Fruit fly (Drosophila melanogaster) whole organism, prepupa: ENCODE data around the gene CG32037.

ENCODE experiments used
- Blimp-1 ChIP-seq: fragments of 200-800 bp; sonication (Bioruptor generic); optimal IDR thresholded peaks from 3 replicates; lab custom pipeline; 2017; ENCODE audit warnings: missing biosample characterization, missing genetic modification characterization, mild to moderate bottlenecking, moderate library complexity, missing genetic modification reagents
- CG10631 ChIP-seq: fragments of 200-800 bp; sonication (Bioruptor generic); optimal IDR thresholded peaks from 2 replicates; lab custom pipeline; 2016; ENCODE audit warnings: missing biosample characterization, missing genetic modification characterization
- CG11294 ChIP-seq: fragments of 200-800 bp; sonication (Bioruptor generic); IDR thresholded peaks from 2 replicates; pipeline ENCODE4 v1.3.6; 2022; ENCODE audit warnings: missing biosample characterization, missing genetic modification characterization
- CG11902 ChIP-seq: fragments of 200-800 bp; sonication (Bioruptor generic); optimal IDR thresholded peaks from 3 replicates; lab custom pipeline; 2016; ENCODE audit warnings: missing biosample characterization, missing genetic modification characterization
- CG15336 ChIP-seq: fragments of 200-800 bp; sonication (Bioruptor generic); IDR thresholded peaks from 2 replicates; pipeline ENCODE4 v1.3.6; 2022; ENCODE audit warnings: missing biosample characterization, missing genetic modification characterization
- CG16779 ChIP-seq: fragments of 200-800 bp; sonication (Bioruptor generic); optimal IDR thresholded peaks from 3 replicates; lab custom pipeline; 2017; ENCODE audit warnings: missing biosample characterization, mild to moderate bottlenecking, missing genetic modification characterization
- CG3032 ChIP-seq: fragments of 200-800 bp; optimal IDR thresholded peaks from 2 replicates; lab custom pipeline; 2019; ENCODE audit warnings: missing biosample characterization, mild to moderate bottlenecking, missing genetic modification characterization, moderate library complexity
- CG31627 ChIP-seq: fragments of 200-800 bp; sonication (Bioruptor generic); optimal IDR thresholded peaks from 3 replicates; lab custom pipeline; 2016; ENCODE audit warnings: missing biosample characterization, missing genetic modification characterization
- CG32006 ChIP-seq: fragments of 200-800 bp; sonication (Bioruptor generic); optimal IDR thresholded peaks from 3 replicates; lab custom pipeline; 2017; ENCODE audit warnings: missing biosample characterization, mild to moderate bottlenecking, missing genetic modification characterization
- CG34406 ChIP-seq: fragments of 200-800 bp; sonication (Bioruptor generic); optimal IDR thresholded peaks from 3 replicates; lab custom pipeline; 2016; ENCODE audit warnings: missing biosample characterization, missing genetic modification characterization
- CG4318 ChIP-seq: fragments of 200-800 bp; sonication (Bioruptor generic); optimal IDR thresholded peaks from 3 replicates; lab custom pipeline; 2017; ENCODE audit warnings: missing biosample characterization, mild to moderate bottlenecking, missing genetic modification characterization
- CG6163 ChIP-seq: fragments of 200-800 bp; sonication (Bioruptor generic); IDR thresholded peaks from 3 replicates; pipeline ENCODE4 v1.3.6; 2022; ENCODE audit warnings: missing biosample characterization, missing genetic modification characterization
- CG6276 ChIP-seq: fragments of 200-800 bp; sonication (Bioruptor generic); optimal IDR thresholded peaks from 2 replicates; lab custom pipeline; 2017; ENCODE audit warnings: missing biosample characterization, mild to moderate bottlenecking, missing genetic modification characterization
- CG6808 ChIP-seq: fragments of 200-800 bp; sonication (Bioruptor generic); optimal IDR thresholded peaks from 3 replicates; lab custom pipeline; 2017; ENCODE audit warnings: missing biosample characterization, missing genetic modification characterization, mild to moderate bottlenecking, moderate library complexity, missing genetic modification reagents
- CG7368 ChIP-seq: fragments of 200-800 bp; sonication (Bioruptor generic); optimal IDR thresholded peaks from 3 replicates; lab custom pipeline; 2016; ENCODE audit warnings: missing biosample characterization, missing genetic modification characterization
- CG8319 ChIP-seq: fragments of 200-800 bp; sonication (Bioruptor generic); optimal IDR thresholded peaks from 3 replicates; lab custom pipeline; 2016; ENCODE audit warnings: missing biosample characterization, missing genetic modification characterization
- CG8632 ChIP-seq: fragments of 200-800 bp; sonication (Bioruptor generic); optimal IDR thresholded peaks from 3 replicates; lab custom pipeline; 2016; ENCODE audit warnings: missing biosample characterization, missing genetic modification characterization
- CG9139 ChIP-seq: fragments of 200-800 bp; sonication (Bioruptor generic); optimal IDR thresholded peaks from 3 replicates; lab custom pipeline; 2017; ENCODE audit warnings: missing biosample characterization, mild to moderate bottlenecking, missing genetic modification characterization
- Eip75B ChIP-seq: fragments of 200-800 bp; sonication (Bioruptor generic); optimal IDR thresholded peaks from 3 replicates; lab custom pipeline; 2016; ENCODE audit warnings: missing biosample characterization, missing genetic modification characterization
- Eip78C ChIP-seq: fragments of 200-800 bp; sonication (Bioruptor generic); peaks from one replicate; lab custom pipeline; 2016; ENCODE audit warnings: missing biosample characterization, missing genetic modification characterization
- Ets21C ChIP-seq: fragments of 200-800 bp; sonication (Bioruptor generic); optimal IDR thresholded peaks from 3 replicates; lab custom pipeline; 2016; ENCODE audit warnings: missing biosample characterization, missing genetic modification characterization
- Ets96B ChIP-seq: fragments of 200-800 bp; optimal IDR thresholded peaks from 2 replicates; lab custom pipeline; 2019; ENCODE audit warnings: missing biosample characterization, mild to moderate bottlenecking, missing genetic modification characterization, moderate library complexity
- Gug ChIP-seq: fragments of 200-800 bp; sonication (Bioruptor generic); IDR thresholded peaks from 2 replicates; pipeline ENCODE4 v1.3.6; 2022; ENCODE audit warnings: missing biosample characterization, missing genetic modification characterization
- Hr38 ChIP-seq: sonication (Bioruptor generic); optimal IDR thresholded peaks from 2 replicates; lab custom pipeline; 2016; ENCODE audit warnings: missing biosample characterization, missing genetic modification characterization
- Hr39 ChIP-seq: fragments of 200-800 bp; sonication (Bioruptor generic); optimal IDR thresholded peaks from 2 replicates; lab custom pipeline; 2016; ENCODE audit warnings: missing biosample characterization, missing genetic modification characterization
- Hr4 ChIP-seq: fragments of 200-800 bp; sonication (Bioruptor generic); optimal IDR thresholded peaks from 3 replicates; lab custom pipeline; 2016; ENCODE audit warnings: missing biosample characterization, missing genetic modification characterization
- Lpt ChIP-seq: fragments of 200-800 bp; sonication (Bioruptor generic); optimal IDR thresholded peaks from 3 replicates; lab custom pipeline; 2016; ENCODE audit warnings: missing biosample characterization, missing genetic modification characterization
- Met ChIP-seq: fragments of 200-800 bp; sonication (Bioruptor generic); optimal IDR thresholded peaks from 3 replicates; lab custom pipeline; 2016; ENCODE audit warnings: missing biosample characterization, missing genetic modification characterization
- OdsH ChIP-seq: fragments of 200-800 bp; sonication (Bioruptor generic); optimal IDR thresholded peaks from 3 replicates; lab custom pipeline; 2016; ENCODE audit warnings: missing biosample characterization, missing genetic modification characterization
- Smox ChIP-seq: fragments of 200-800 bp; sonication (Bioruptor generic); optimal IDR thresholded peaks from 3 replicates; lab custom pipeline; 2016; ENCODE audit warnings: missing biosample characterization, missing genetic modification characterization
- Sox102F ChIP-seq: fragments of 200-800 bp; sonication (Bioruptor generic); optimal IDR thresholded peaks from 2 replicates; lab custom pipeline; 2016; ENCODE audit warnings: missing biosample characterization, mild to moderate bottlenecking, missing genetic modification characterization
- achi ChIP-seq: fragments of 200-800 bp; sonication (Bioruptor generic); optimal IDR thresholded peaks from 3 replicates; lab custom pipeline; 2016; ENCODE audit warnings: missing biosample characterization, missing genetic modification characterization
- acj6 ChIP-seq: fragments of 200-800 bp; sonication (Bioruptor generic); optimal IDR thresholded peaks from 3 replicates; lab custom pipeline; 2016; ENCODE audit warnings: missing biosample characterization, missing genetic modification characterization
- cyc ChIP-seq: fragments of 200-800 bp; sonication (Bioruptor generic); optimal IDR thresholded peaks from 3 replicates; lab custom pipeline; 2016; ENCODE audit warnings: missing biosample characterization, missing genetic modification characterization
- dac ChIP-seq: fragments of 200-800 bp; sonication (Bioruptor generic); optimal IDR thresholded peaks from 2 replicates; lab custom pipeline; 2017; ENCODE audit warnings: missing biosample characterization, mild to moderate bottlenecking, missing genetic modification characterization
- dsx ChIP-seq: fragments of 200-800 bp; optimal IDR thresholded peaks from 3 replicates; lab custom pipeline; 2019; ENCODE audit warnings: missing biosample characterization, mild to moderate bottlenecking, missing genetic modification characterization, moderate library complexity; ENCODE audit not compliant: poor library complexity, severe bottlenecking
- esn ChIP-seq: fragments of 200-800 bp; sonication (Bioruptor generic); optimal IDR thresholded peaks from 2 replicates; lab custom pipeline; 2016; ENCODE audit warnings: missing biosample characterization, mild to moderate bottlenecking, missing genetic modification characterization, moderate library complexity
- fd59A ChIP-seq: fragments of 200-800 bp; sonication (Bioruptor generic); optimal IDR thresholded peaks from 2 replicates; lab custom pipeline; 2017; ENCODE audit warnings: missing biosample characterization, mild to moderate bottlenecking, missing genetic modification characterization, missing genetic modification reagents
- fd85E ChIP-seq: fragments of 200-800 bp; sonication (Bioruptor generic); optimal IDR thresholded peaks from 3 replicates; lab custom pipeline; 2016; ENCODE audit warnings: missing biosample characterization, missing genetic modification characterization
- fkh ChIP-seq: fragments of 200-800 bp; sonication (Bioruptor generic); optimal IDR thresholded peaks from 3 replicates; lab custom pipeline; 2017; ENCODE audit warnings: missing biosample characterization, mild to moderate bottlenecking, missing genetic modification characterization, moderate library complexity
- net ChIP-seq: fragments of 200-800 bp; sonication (Bioruptor generic); optimal IDR thresholded peaks from 3 replicates; lab custom pipeline; 2016; ENCODE audit warnings: missing biosample characterization, missing genetic modification characterization
- ss ChIP-seq, 2 experiments: fragments of 200-800 bp; sonication (Bioruptor generic); optimal IDR thresholded peaks; 2 replicates in 1 of 2; 3 replicates in 1 of 2; lab custom pipeline; 2017 to 2018; ENCODE audit warnings: mild to moderate bottlenecking in 2 of 2, missing biosample characterization in 2 of 2, missing genetic modification characterization in 2 of 2, moderate library complexity in 1 of 2
- svp ChIP-seq: fragments of 200-800 bp; sonication (Bioruptor generic); peaks from one replicate; lab custom pipeline; 2016; ENCODE audit warnings: missing biosample characterization, missing genetic modification characterization
- vri ChIP-seq: fragments of 200-800 bp; sonication (Bioruptor generic); optimal IDR thresholded peaks from 3 replicates; lab custom pipeline; 2016; ENCODE audit warnings: missing biosample characterization, mild to moderate bottlenecking, missing genetic modification characterization

Gene CG32037

DNA sequence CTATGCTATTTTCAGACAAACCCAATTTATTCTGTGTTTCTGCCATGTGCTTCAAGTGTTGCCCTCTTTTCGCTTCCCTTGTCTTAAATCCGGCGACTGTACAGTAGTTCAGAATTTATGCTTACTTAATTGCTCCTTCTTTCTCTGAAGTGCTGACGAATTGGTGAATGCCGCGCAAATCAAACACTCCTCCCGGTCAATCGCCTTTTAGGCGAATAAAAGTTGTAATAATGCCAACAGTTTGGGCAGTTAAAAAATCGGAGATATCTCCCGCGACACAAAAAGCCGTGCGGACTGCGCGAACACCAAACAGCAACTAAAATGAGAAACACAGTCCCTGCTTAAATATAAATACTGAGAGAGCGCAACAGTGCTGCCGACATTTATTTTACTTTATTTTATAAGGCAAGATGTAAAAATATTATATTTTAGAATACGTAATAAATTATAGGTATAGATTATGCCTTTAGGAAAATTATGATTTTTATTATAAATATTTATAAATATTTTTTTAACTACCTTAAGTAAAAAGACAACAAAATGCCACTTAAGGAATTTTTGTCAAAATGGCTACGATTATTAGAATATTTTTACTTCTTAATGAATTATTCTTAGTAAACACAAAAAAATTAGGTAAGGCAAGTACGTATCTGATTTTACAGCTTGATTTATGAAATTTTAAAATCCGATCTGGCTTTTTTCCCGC lies 13.1 kb upstream of the CG32037 start, which contains the start of gene path (continued):
- TF ChIP-seq CG6163 (GFP tag; lab: Robert Waterston, UW) (no peak), achi (GFP tag; lab: Kevin White, UChicago) (peak; percentile 16), CG8632 (peak; percentile 38), CG9139 (GFP tag; lab: Kevin White, UChicago) (peak; percentile 27), CG10631 (GFP tag; lab: Kevin White, UChicago) (no peak), dac (GFP tag; lab: Kevin White, UChicago) (no peak), svp (peak; percentile 77), fd85E (GFP tag; lab: Kevin White, UChicago) (no peak)

DNA sequence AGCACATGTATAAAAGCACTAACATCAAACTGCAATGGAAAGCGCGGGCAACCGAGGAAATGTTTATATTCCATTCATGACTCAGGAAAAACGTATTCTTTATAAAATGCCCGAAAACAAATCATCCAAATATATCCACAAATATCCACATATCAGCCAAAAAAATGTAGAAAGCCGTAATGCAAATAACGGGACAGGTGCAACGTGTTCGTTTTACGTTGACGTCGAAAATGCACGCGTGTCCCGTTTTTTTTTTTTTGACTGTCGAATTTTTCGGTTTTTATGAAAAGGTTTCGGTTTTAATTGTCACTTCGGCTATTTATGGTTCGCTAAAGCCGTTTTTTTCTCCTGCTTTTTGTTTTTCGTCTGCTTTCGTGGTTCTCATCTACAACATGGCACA lies 12.5 kb upstream of the CG32037 start:
- TF ChIP-seq svp (no peak), CG6276 (no peak)

DNA sequence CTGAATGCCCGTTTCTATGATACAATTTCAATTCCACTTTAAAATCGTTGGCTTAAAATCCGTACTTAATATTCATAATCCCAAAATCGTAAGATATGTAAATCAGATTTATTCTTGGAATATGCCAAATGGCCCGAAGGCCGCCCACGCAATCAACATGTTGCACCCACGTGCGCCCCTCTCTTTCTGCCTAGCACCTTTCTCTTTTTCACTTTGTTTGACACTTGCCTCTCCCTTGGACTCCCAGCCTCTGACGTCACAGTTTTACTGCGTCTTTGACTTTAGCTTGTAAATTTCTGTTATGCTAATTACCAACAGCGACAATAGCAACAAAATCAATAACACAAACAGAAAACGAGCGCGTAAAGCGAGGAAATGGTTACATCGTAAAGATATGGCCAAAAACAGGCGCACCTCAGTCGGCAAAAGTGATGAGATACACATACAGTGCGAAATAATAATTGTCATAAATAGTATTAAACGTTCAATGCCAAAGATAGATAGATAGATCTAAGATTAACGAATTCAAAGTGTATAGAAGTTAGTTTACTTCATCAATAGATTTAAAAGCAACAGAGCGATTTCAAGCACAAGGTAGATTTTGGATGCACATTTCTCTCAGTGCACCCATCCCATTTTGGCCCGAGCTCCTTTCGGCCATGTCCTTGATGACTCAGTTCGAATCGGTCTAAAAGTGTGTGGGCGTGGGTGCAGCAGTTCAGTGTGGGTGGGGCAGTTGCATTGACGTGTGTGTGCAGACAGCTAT lies 11.7 kb upstream of the CG32037 start:
- no peak for TF ChIP-seq Hr38
- no peak for TF ChIP-seq CG16779
- TF ChIP-seq Gug (GFP tag; lab: Robert Waterston, UW) = 0 out of 2 replicates have a peak, but pooled peaks have one; percentile 49
- TF ChIP-seq Blimp-1 = no peak
- TF ChIP-seq OdsH (GFP tag; lab: Kevin White, UChicago) = no peak
- no peak for TF ChIP-seq Sox102F (GFP tag; lab: Kevin White, UChicago)
- no peak; the same call in 2 of the 3 replicates for TF ChIP-seq CG6163 (GFP tag; lab: Robert Waterston, UW)
- TF ChIP-seq acj6 (GFP tag; lab: Kevin White, UChicago) = no peak
- TF ChIP-seq CG6276 = peak; percentile 23
- TF ChIP-seq ss (GFP tag; optimal IDR thresholded peaks at IDR 0.05; lab: Kevin White, UChicago) = no peak
- no peak for TF ChIP-seq Smox (GFP tag; lab: Kevin White, UChicago)
- peak; percentile 59 for TF ChIP-seq svp
- no peak for TF ChIP-seq CG8319 (GFP tag; lab: Kevin White, UChicago)
- peak; percentile 46 for TF ChIP-seq Lpt (GFP tag; lab: Kevin White, UChicago)
- no peak for TF ChIP-seq CG11902 (GFP tag; lab: Kevin White, UChicago)
- TF ChIP-seq fd59A (GFP tag; lab: Kevin White, UChicago) = no peak
- TF ChIP-seq achi (GFP tag; lab: Kevin White, UChicago) = no peak
- peak; percentile 13 for TF ChIP-seq CG6808 (GFP tag; lab: Kevin White, UChicago)
- peak; percentile 4 for TF ChIP-seq Eip75B (GFP tag; lab: Kevin White, UChicago)
- TF ChIP-seq Ets96B (tag; lab: Kevin White, UChicago) = peak; percentile 43
- peak; percentile 35 for TF ChIP-seq Hr4 (GFP tag; lab: Kevin White, UChicago)
- peak; percentile 6 for TF ChIP-seq CG7368
- TF ChIP-seq CG11294 (GFP tag; lab: Robert Waterston, UW) = no peak
- TF ChIP-seq CG34406 (GFP tag; lab: Kevin White, UChicago) = no peak
- TF ChIP-seq Met (GFP tag; lab: Kevin White, UChicago) = no peak
- peak; percentile 23 for TF ChIP-seq net (GFP tag; lab: Kevin White, UChicago)
- no peak for TF ChIP-seq Ets21C (GFP tag; lab: Kevin White, UChicago)
- no peak for TF ChIP-seq esn
- no peak for TF ChIP-seq CG4318 (GFP tag; lab: Kevin White, UChicago)
- TF ChIP-seq fd85E (GFP tag; lab: Kevin White, UChicago) = no peak
- no peak for TF ChIP-seq Hr39
- no peak for TF ChIP-seq CG32006 (GFP tag; lab: Kevin White, UChicago)
- TF ChIP-seq dac (GFP tag; lab: Kevin White, UChicago) = no peak
- no peak for TF ChIP-seq CG3032
- TF ChIP-seq dsx (GFP tag; lab: Kevin White, UChicago) = peak; percentile 6
- no peak for TF ChIP-seq CG15336 (GFP tag; lab: Robert Waterston, UW)
- no peak for TF ChIP-seq CG9139 (GFP tag; lab: Kevin White, UChicago)
- TF ChIP-seq Eip78C (GFP tag; lab: Kevin White, UChicago) = peak; percentile 87
- no peak for TF ChIP-seq vri (GFP tag; lab: Kevin White, UChicago)
- no peak for TF ChIP-seq CG31627 (GFP tag; lab: Kevin White, UChicago)
- peak; percentile 26 for TF ChIP-seq cyc (GFP tag; lab: Kevin White, UChicago)
- TF ChIP-seq fkh (GFP tag; lab: Kevin White, UChicago) = peak; percentile 10
